Worm (Caenorhabditis elegans): ENCODE data around the gene Y51H4A.13.

- TF ChIP-seq flt-1 (GFP tag; IDR thresholded peaks at IDR 0.05) (no peak), T22C8.4 (GFP tag; IDR thresholded peaks at IDR 0.05) (no peak), ref-1 (GFP tag; conservative IDR thresholded peaks at IDR 0.05) (no peak), klf-2 (GFP tag; conservative IDR thresholded peaks at IDR 0.05) (no peak), ztf-23 (GFP tag; IDR thresholded peaks at IDR 0.05) (no peak), tab-1 (GFP tag; IDR thresholded peaks at IDR 0.05) (no peak), ztf-29 (GFP tag; IDR thresholded peaks at IDR 0.05) (no peak), cog-1 (tag; optimal IDR thresholded peaks at IDR 0.05) (no peak), med-1 (GFP tag; optimal IDR thresholded peaks at IDR 0.05; ENCODE audit: insufficient read depth) (no peak)
Observed at ce11 chrIV:16627676-16628075, 18.5 kb downstream of the Y51H4A.13 start, which contains the start of gene fipr-28.

Measured in whole organism, midembryonic.